Fruit fly (Drosophila melanogaster): ENCODE measurements around the gene Kul.

Gene Kul

dm6 chr3R:29773833-29774324 lies 48.2 kb downstream of the Kul start (continued):
- peak; percentile 36; the same call in 1 of the 2 replicates for TF ChIP-seq ara (GFP tag; IDR thresholded peaks at IDR 0.05)
- peak; percentile 36 for TF ChIP-seq CG2875 (GFP tag; optimal IDR thresholded peaks at IDR 0.05)
- no peak for TF ChIP-seq sr (GFP tag; IDR thresholded peaks at IDR 0.05)
- TF ChIP-seq Bteb2 (GFP tag; optimal IDR thresholded peaks at IDR 0.05) = peak; percentile 41
- peak; percentile 37; the same call in 1 of the 3 replicates for TF ChIP-seq CG2889 (GFP tag; IDR thresholded peaks at IDR 0.05)
- TF ChIP-seq Kr (GFP tag; optimal IDR thresholded peaks at IDR 0.05) = no peak
- no peak for TF ChIP-seq Opbp (GFP tag; IDR thresholded peaks at IDR 0.05; ENCODE audit: partially characterized antibody)
- no peak for TF ChIP-seq knrl (GFP tag; IDR thresholded peaks at IDR 0.05; ENCODE audit: partially characterized antibody)
- no peak for TF ChIP-seq CG4360 (GFP tag; IDR thresholded peaks at IDR 0.05)
- TF ChIP-seq tgo (GFP tag; IDR thresholded peaks at IDR 0.05) = peak; percentile 80
- no peak for TF ChIP-seq CG1832 (GFP tag; optimal IDR thresholded peaks at IDR 0.05)
- no peak for TF ChIP-seq yki (optimal IDR thresholded peaks at IDR 0.05)
- peak; percentile 57; the same call in 1 of the 2 replicates for TF ChIP-seq Poxn (GFP tag; IDR thresholded peaks at IDR 0.05)
- TF ChIP-seq Tbp (GFP tag; optimal IDR thresholded peaks at IDR 0.05) = no peak
- no peak for TF ChIP-seq CG3065 (GFP tag; optimal IDR thresholded peaks at IDR 0.05)
- peak; percentile 68; the same call in 2 of the 3 replicates for TF ChIP-seq zfh1 (GFP tag; IDR thresholded peaks at IDR 0.05)
- TF ChIP-seq BtbVII (GFP tag; optimal IDR thresholded peaks at IDR 0.05) = peak; percentile 33
- TF ChIP-seq danr (GFP tag; IDR thresholded peaks at IDR 0.05) = peak; percentile 48; the same call in 1 of the 2 replicates
- TF ChIP-seq Nf-YC (tag; optimal IDR thresholded peaks at IDR 0.05) = peak; percentile 51
- peak; percentile 71 for TF ChIP-seq Dek (tag; optimal IDR thresholded peaks at IDR 0.05)
- peak; percentile 59 for TF ChIP-seq HHEX (GFP tag; optimal IDR thresholded peaks at IDR 0.05)
- peak; percentile 82 for TF ChIP-seq CG30403 (GFP tag; optimal IDR thresholded peaks at IDR 0.05)
- peak; percentile 62 for TF ChIP-seq Xrp1 (GFP tag; IDR thresholded peaks at IDR 0.05)
- TF ChIP-seq tx (GFP tag; optimal IDR thresholded peaks at IDR 0.05) = peak; percentile 68
- no peak for TF ChIP-seq kni (GFP tag; optimal IDR thresholded peaks at IDR 0.05)
- no peak; the same call in 1 of the 2 replicates for TF ChIP-seq CG11247 (GFP tag; IDR thresholded peaks at IDR 0.05)
- TF ChIP-seq sqz (GFP tag; optimal IDR thresholded peaks at IDR 0.05) = no peak
- peak; percentile 89 for TF ChIP-seq HLH54F (GFP tag; optimal IDR thresholded peaks at IDR 0.05)
- no peak for TF ChIP-seq YL-1 (GFP tag; optimal IDR thresholded peaks at IDR 0.05)
- peak; percentile 77 for TF ChIP-seq Hand (GFP tag; optimal IDR thresholded peaks at IDR 0.05)
- TF ChIP-seq CG7786 (GFP tag; optimal IDR thresholded peaks at IDR 0.05) = peak; percentile 92
- peak; percentile 75 for TF ChIP-seq CG8944 (GFP tag; optimal IDR thresholded peaks at IDR 0.05)
- TF ChIP-seq HLH4C (GFP tag; IDR thresholded peaks at IDR 0.05; ENCODE audit: partially characterized antibody) = no peak
- peak; percentile 59 for TF ChIP-seq CG12219 (GFP tag; optimal IDR thresholded peaks at IDR 0.05)
- peak; percentile 56 for TF ChIP-seq CG7556 (GFP tag; optimal IDR thresholded peaks at IDR 0.05)
- peak; percentile 52 for TF ChIP-seq CG8924 (tag; optimal IDR thresholded peaks at IDR 0.05)
- TF ChIP-seq nau (GFP tag; optimal IDR thresholded peaks at IDR 0.05) = no peak
- TF ChIP-seq CG7963 (GFP tag; IDR thresholded peaks at IDR 0.05; ENCODE audit: partially characterized antibody) = no peak
- no peak for TF ChIP-seq CG17912 (GFP tag; optimal IDR thresholded peaks at IDR 0.05)
- no peak for TF ChIP-seq CG3726 (GFP tag; IDR thresholded peaks at IDR 0.05)
- no peak for TF ChIP-seq pita (GFP tag; optimal IDR thresholded peaks at IDR 0.05)
- TF ChIP-seq CG14441 (GFP tag; IDR thresholded peaks at IDR 0.05) = peak; percentile 70
- peak; percentile 22 for TF ChIP-seq CG6683 (GFP tag; optimal IDR thresholded peaks at IDR 0.05)
- TF ChIP-seq CG9797 (GFP tag; optimal IDR thresholded peaks at IDR 0.05) = no peak
- TF ChIP-seq nmo (GFP tag; optimal IDR thresholded peaks at IDR 0.05) = peak; percentile 83
- peak; percentile 27 for TF ChIP-seq grn (GFP tag; optimal IDR thresholded peaks at IDR 0.05)
- peak; percentile 80 for TF ChIP-seq CG17361 (GFP tag; IDR thresholded peaks at IDR 0.05)
- peak; percentile 77 for TF ChIP-seq CG16815 (GFP tag; optimal IDR thresholded peaks at IDR 0.05)
- TF ChIP-seq NC2α (GFP tag; optimal IDR thresholded peaks at IDR 0.05) = peak; percentile 16
- TF ChIP-seq CoRest (tag; optimal IDR thresholded peaks at IDR 0.05) = peak; percentile 88
- peak; percentile 27 for TF ChIP-seq CG13296 (GFP tag; optimal IDR thresholded peaks at IDR 0.05)

Measured in whole organism, embryonic.